Fruit fly (Drosophila melanogaster) whole organism, embryonic: ENCODE results near the gene CG7379.
A peak's percentile ranks its signal among the peaks of the same experiment; 100 is the strongest.

Experiments
- Asciz ChIP-seq: fragments of 200-800 bp; sonication (Bioruptor generic); optimal IDR thresholded peaks from 2 replicates; lab custom pipeline; 2017; ENCODE audit warnings: missing biosample characterization, mild to moderate bottlenecking, missing genetic modification characterization, missing genetic modification reagents
- CG10267 ChIP-seq: fragments of 200-800 bp; sonication (Bioruptor generic); optimal IDR thresholded peaks from 2 replicates; lab custom pipeline; 2018; ENCODE audit warnings: missing biosample characterization, mild to moderate bottlenecking, missing genetic modification characterization, moderate library complexity
- CG10431 ChIP-seq: fragments of 200-800 bp; sonication (Bioruptor generic); optimal IDR thresholded peaks from 3 replicates; lab custom pipeline; 2018; ENCODE audit warnings: missing biosample characterization, mild to moderate bottlenecking, missing genetic modification characterization
- CG11723 ChIP-seq: fragments of 200-800 bp; sonication (Bioruptor generic); optimal IDR thresholded peaks from 2 replicates; lab custom pipeline; 2017; ENCODE audit warnings: missing biosample characterization, mild to moderate bottlenecking, missing genetic modification characterization
- CG12071 ChIP-seq: fragments of 200-800 bp; sonication (Bioruptor generic); optimal IDR thresholded peaks from 3 replicates; lab custom pipeline; 2018; ENCODE audit warnings: missing biosample characterization, mild to moderate bottlenecking, missing genetic modification characterization
- CG12155 ChIP-seq: fragments of 200-800 bp; sonication (Bioruptor generic); optimal IDR thresholded peaks from 3 replicates; lab custom pipeline; 2016; ENCODE audit warnings: missing biosample characterization, missing genetic modification characterization
- CG1233 ChIP-seq: fragments of 200-800 bp; sonication (Bioruptor generic); optimal IDR thresholded peaks from 4 replicates; lab custom pipeline; 2018; ENCODE audit warnings: missing biosample characterization, mild to moderate bottlenecking, missing genetic modification characterization
- CG12744 ChIP-seq: fragments of 200-800 bp; sonication (Bioruptor generic); optimal IDR thresholded peaks from 2 replicates; lab custom pipeline; 2016; ENCODE audit warnings: missing biosample characterization, missing genetic modification characterization
- CG13123 ChIP-seq: fragments of 200-800 bp; sonication (Bioruptor generic); optimal IDR thresholded peaks from 2 replicates; lab custom pipeline; 2016; ENCODE audit warnings: missing biosample characterization, missing genetic modification characterization
- CG13287 ChIP-seq: fragments of 200-800 bp; sonication (Bioruptor generic); IDR thresholded peaks from 2 replicates; pipeline ENCODE4 v1.3.6; 2022; ENCODE audit warnings: missing biosample characterization, missing genetic modification characterization; ENCODE audit not compliant: partially characterized antibody
- CG13775 ChIP-seq: fragments of 200-800 bp; sonication (Bioruptor generic); optimal IDR thresholded peaks from 3 replicates; lab custom pipeline; 2017; ENCODE audit warnings: missing biosample characterization, mild to moderate bottlenecking, missing genetic modification characterization
- CG13894 ChIP-seq: fragments of 200-800 bp; sonication (Bioruptor generic); optimal IDR thresholded peaks from 3 replicates; lab custom pipeline; 2018; ENCODE audit warnings: missing biosample characterization, mild to moderate bottlenecking, missing genetic modification characterization, moderate library complexity
- CG1529 ChIP-seq: fragments of 200-800 bp; sonication (Bioruptor generic); optimal IDR thresholded peaks from 3 replicates; lab custom pipeline; 2018; ENCODE audit warnings: missing biosample characterization, missing genetic modification characterization
- CG1647 ChIP-seq: fragments of 200-800 bp; sonication (Bioruptor generic); optimal IDR thresholded peaks from 3 replicates; lab custom pipeline; 2016; ENCODE audit warnings: missing biosample characterization, missing genetic modification characterization
- CG16815 ChIP-seq: fragments of 200-800 bp; sonication (Bioruptor generic); optimal IDR thresholded peaks from 3 replicates; lab custom pipeline; 2017; ENCODE audit warnings: missing biosample characterization, mild to moderate bottlenecking, missing genetic modification characterization
- CG16863 ChIP-seq: fragments of 200-800 bp; sonication (Bioruptor generic); optimal IDR thresholded peaks from 3 replicates; lab custom pipeline; 2016; ENCODE audit warnings: missing biosample characterization, missing genetic modification characterization
- CG2199 ChIP-seq: fragments of 200-800 bp; sonication (Bioruptor generic); IDR thresholded peaks from 3 replicates; pipeline ENCODE4 v1.3.6; 2022; ENCODE audit warnings: missing biosample characterization, missing genetic modification characterization
- CG2202 ChIP-seq: fragments of 200-800 bp; sonication (Bioruptor generic); optimal IDR thresholded peaks from 2 replicates; lab custom pipeline; 2018; ENCODE audit warnings: missing biosample characterization, mild to moderate bottlenecking, missing genetic modification characterization
- CG3281 ChIP-seq: fragments of 200-800 bp; sonication (Bioruptor generic); optimal IDR thresholded peaks from 3 replicates; lab custom pipeline; 2017; ENCODE audit warnings: missing biosample characterization, mild to moderate bottlenecking, missing genetic modification characterization
- CG3838 ChIP-seq: fragments of 200-800 bp; sonication (Bioruptor generic); optimal IDR thresholded peaks from 3 replicates; lab custom pipeline; 2016; ENCODE audit warnings: missing biosample characterization, missing genetic modification characterization
- CG3847 ChIP-seq: fragments of 200-800 bp; sonication (Bioruptor generic); IDR thresholded peaks from 2 replicates; pipeline ENCODE4 v1.3.6; 2022; ENCODE audit warnings: missing biosample characterization, missing genetic modification characterization
- CG4730 ChIP-seq: fragments of 200-800 bp; sonication (Bioruptor generic); IDR thresholded peaks from 2 replicates; pipeline ENCODE4 v1.3.6; 2022; ENCODE audit warnings: missing biosample characterization, missing genetic modification characterization
- CG6813 ChIP-seq: fragments of 200-800 bp; sonication (Bioruptor generic); optimal IDR thresholded peaks from 2 replicates; lab custom pipeline; 2017; ENCODE audit warnings: missing biosample characterization, missing genetic modification characterization, mild to moderate bottlenecking, moderate library complexity, missing genetic modification reagents
- CG8089 ChIP-seq: fragments of 200-800 bp; sonication (Bioruptor generic); optimal IDR thresholded peaks from 3 replicates; lab custom pipeline; 2016; ENCODE audit warnings: missing biosample characterization, missing genetic modification characterization
- Deaf1 ChIP-seq: fragments of 200-800 bp; optimal IDR thresholded peaks from 3 replicates; lab custom pipeline; 2019; ENCODE audit warnings: missing biosample characterization, mild to moderate bottlenecking, missing genetic modification characterization, moderate library complexity
- Dfd ChIP-seq, 2 experiments: fragments of >200 bp; optimal IDR thresholded peaks; 2 replicates each; lab custom pipeline; 2017; ENCODE audit warnings: missing biosample characterization in 2 of 2, missing genetic modification characterization in 2 of 2
- Fer1 ChIP-seq: fragments of 200-800 bp; sonication (Bioruptor generic); optimal IDR thresholded peaks from 2 replicates; lab custom pipeline; 2017; ENCODE audit warnings: missing biosample characterization, mild to moderate bottlenecking, missing genetic modification characterization
- HLH54F ChIP-seq: fragments of 200-800 bp; sonication (Bioruptor generic); optimal IDR thresholded peaks from 3 replicates; lab custom pipeline; 2016; ENCODE audit warnings: missing biosample characterization, missing genetic modification characterization
- Kr ChIP-seq: fragments of 200-800 bp; sonication (Bioruptor generic); optimal IDR thresholded peaks from 2 replicates; lab custom pipeline; 2017; ENCODE audit warnings: missing biosample characterization, mild to moderate bottlenecking, missing genetic modification characterization
- Vsx1 ChIP-seq: fragments of 200-800 bp; sonication (Bioruptor generic); optimal IDR thresholded peaks from 2 replicates; lab custom pipeline; 2017; ENCODE audit warnings: missing biosample characterization, mild to moderate bottlenecking, missing genetic modification characterization, missing genetic modification reagents
- abd-A ChIP-seq: fragments of 200-800 bp; sonication (Bioruptor generic); optimal IDR thresholded peaks from 3 replicates; lab custom pipeline; 2019; ENCODE audit warnings: missing biosample characterization, mild to moderate bottlenecking, missing genetic modification characterization, moderate library complexity
- amos ChIP-seq: fragments of 200-800 bp; sonication (Bioruptor generic); IDR thresholded peaks from 2 replicates; pipeline ENCODE4 v1.3.6; 2022; ENCODE audit warnings: missing biosample characterization, missing genetic modification characterization; ENCODE audit not compliant: partially characterized antibody
- bcd ChIP-seq: fragments of 200-800 bp; sonication (Bioruptor generic); optimal IDR thresholded peaks from 2 replicates; lab custom pipeline; 2017; ENCODE audit warnings: missing biosample characterization, mild to moderate bottlenecking, missing genetic modification characterization
- btn ChIP-seq: fragments of 200-800 bp; sonication (Bioruptor generic); optimal IDR thresholded peaks from 2 replicates; lab custom pipeline; 2016; ENCODE audit warnings: missing biosample characterization, missing genetic modification characterization
- cg ChIP-seq: fragments of 200-800 bp; sonication (Bioruptor generic); optimal IDR thresholded peaks from 3 replicates; lab custom pipeline; 2019; ENCODE audit warnings: missing biosample characterization, mild to moderate bottlenecking, missing genetic modification characterization, moderate library complexity
- chinmo ChIP-seq: fragments of 200-800 bp; sonication (Bioruptor generic); IDR thresholded peaks from 4 replicates; pipeline ENCODE4 v1.3.6; 2022; ENCODE audit warnings: missing biosample characterization, missing genetic modification characterization; ENCODE audit not compliant: partially characterized antibody
- dmrt99B ChIP-seq: fragments of 200-800 bp; sonication (Bioruptor generic); optimal IDR thresholded peaks from 2 replicates; lab custom pipeline; 2018; ENCODE audit warnings: missing biosample characterization, mild to moderate bottlenecking, missing genetic modification characterization, moderate library complexity
- gem ChIP-seq: fragments of 200-800 bp; sonication (Bioruptor generic); optimal IDR thresholded peaks from 2 replicates; lab custom pipeline; 2019; ENCODE audit warnings: missing biosample characterization, mild to moderate bottlenecking, missing genetic modification characterization, moderate library complexity
- gro ChIP-seq: fragments of 200-800 bp; sonication (Bioruptor generic); optimal IDR thresholded peaks from 2 replicates; lab custom pipeline; 2016; ENCODE audit warnings: missing biosample characterization, missing genetic modification characterization
- gsb-n ChIP-seq: fragments of 200-800 bp; sonication (Bioruptor generic); optimal IDR thresholded peaks from 3 replicates; lab custom pipeline; 2018; ENCODE audit warnings: missing biosample characterization, mild to moderate bottlenecking, missing genetic modification characterization
- lmd ChIP-seq: fragments of 200-800 bp; sonication (Bioruptor generic); IDR thresholded peaks from 2 replicates; pipeline ENCODE4 v1.3.6; 2022; ENCODE audit warnings: missing biosample characterization, missing genetic modification characterization
- nom ChIP-seq: fragments of 200-800 bp; sonication (Bioruptor generic); optimal IDR thresholded peaks from 2 replicates; lab custom pipeline; 2017; ENCODE audit warnings: missing biosample characterization, missing genetic modification characterization, mild to moderate bottlenecking, moderate library complexity, missing genetic modification reagents
- pb ChIP-seq: fragments of 200-800 bp; sonication (Bioruptor generic); optimal IDR thresholded peaks from 3 replicates; lab custom pipeline; 2016; ENCODE audit warnings: missing biosample characterization, missing genetic modification characterization
- pho ChIP-seq: fragments of 200-800 bp; sonication (Bioruptor generic); optimal IDR thresholded peaks from 2 replicates; lab custom pipeline; 2016; ENCODE audit warnings: missing biosample characterization, missing genetic modification characterization
- pita ChIP-seq: fragments of 200-800 bp; sonication (Bioruptor generic); optimal IDR thresholded peaks from 2 replicates; lab custom pipeline; 2017; ENCODE audit warnings: missing biosample characterization, mild to moderate bottlenecking, missing genetic modification characterization
- prd ChIP-seq, 3 experiments: fragments of >200 bp in 2 of 3; fragments of 200-800 bp in 1 of 3; sonication (Bioruptor generic) in 1 of 3; optimal IDR thresholded peaks in 2 of 3; IDR thresholded peaks in 1 of 3; 2 replicates in 2 of 3; 3 replicates in 1 of 3; pipeline versions ENCODE4 v1.3.6 to Lab custom; 2017 to 2022; ENCODE audit warnings: missing biosample characterization in 1 of 3, missing genetic modification characterization in 1 of 3
- ranshi ChIP-seq: fragments of 200-800 bp; sonication (Bioruptor generic); IDR thresholded peaks from 2 replicates; pipeline ENCODE4 v1.3.6; 2022; ENCODE audit warnings: missing biosample characterization, missing genetic modification characterization
- wdn ChIP-seq: fragments of 200-800 bp; sonication (Bioruptor generic); IDR thresholded peaks from 2 replicates; pipeline ENCODE4 v1.3.6; 2022; ENCODE audit warnings: missing biosample characterization, missing genetic modification characterization
- zfh1 ChIP-seq: fragments of 200-800 bp; sonication (Bioruptor generic); IDR thresholded peaks from 3 replicates; pipeline ENCODE4 v1.3.6; 2022; ENCODE audit warnings: missing biosample characterization, missing genetic modification characterization

Gene CG7379

DNA sequence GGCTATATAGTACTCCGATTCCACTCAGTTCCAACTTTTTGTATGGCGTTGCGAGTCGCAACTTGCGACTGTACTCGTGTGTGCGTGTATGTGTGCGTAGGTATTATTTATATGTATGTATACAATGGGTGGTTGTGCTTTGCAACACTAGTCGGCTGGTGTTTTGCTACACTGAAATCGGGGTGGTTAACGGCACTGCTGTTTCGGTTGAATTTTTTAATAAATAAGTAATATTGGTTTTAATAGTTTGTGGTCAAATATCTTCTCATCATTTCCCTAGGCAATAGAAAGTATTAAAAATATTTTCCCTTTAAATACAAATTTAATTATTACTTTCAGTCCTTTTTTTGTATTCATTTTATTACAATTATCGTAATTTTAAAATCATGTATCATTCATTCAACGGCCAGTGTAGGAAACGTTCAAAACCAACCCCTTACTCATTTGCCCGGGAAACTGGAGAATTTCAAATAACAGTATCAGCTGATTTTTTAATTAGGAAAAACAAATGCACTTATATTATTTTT lies at the start of gene CG7379 (continued):
- TF ChIP-seq CG1647 (GFP tag; lab: Kevin White, UChicago) (peak; percentile 87), CG10267 (tag; lab: Kevin White, UChicago) (peak; percentile 100), gsb-n (tag; lab: Kevin White, UChicago) (no peak), Fer1 (peak; percentile 80), chinmo (no peak), CG4730 (peak; percentile 62), CG16863 (GFP tag; lab: Kevin White, UChicago) (peak; percentile 77), CG6813 (GFP tag; lab: Kevin White, UChicago) (no peak), pita (GFP tag; lab: Kevin White, UChicago) (no peak), pho (GFP tag; lab: Kevin White, UChicago) (peak; percentile 88), CG11723 (GFP tag; lab: Kevin White, UChicago) (peak; percentile 74), CG2199 (GFP tag; lab: Robert Waterston, UW) (peak; percentile 62; the same call in 1 of the 3 replicates), amos (GFP tag; lab: Robert Waterston, UW) (no peak), gem (peak; percentile 68), CG16815 (GFP tag; lab: Kevin White, UChicago) (peak; percentile 91), HLH54F (GFP tag; lab: Kevin White, UChicago) (peak; percentile 94), CG12071 (GFP tag; lab: Kevin White, UChicago) (peak; percentile 13), prd (optimal IDR thresholded peaks at IDR 0.05; lab: Kevin White, UChicago) (no peak), prd (GFP tag; IDR thresholded peaks at IDR 0.05; lab: Robert Waterston, UW) (peak; percentile 74), CG1233 (peak; percentile 78), CG13287 (GFP tag; lab: Robert Waterston, UW) (no peak; the same call in 1 of the 2 replicates), dmrt99B (tag; lab: Kevin White, UChicago) (peak; percentile 64), pb (peak; percentile 58), lmd (GFP tag; lab: Robert Waterston, UW) (peak; percentile 81), ranshi (GFP tag; lab: Robert Waterston, UW) (peak; percentile 79; the same call in 1 of the 2 replicates), bcd (GFP tag; lab: Kevin White, UChicago) (peak; percentile 85), CG3847 (peak; percentile 95), Deaf1 (tag; lab: Kevin White, UChicago) (peak; percentile 52), abd-A (tag; lab: Kevin White, UChicago) (no peak), Kr (no peak), cg (GFP tag; lab: Kevin White, UChicago) (peak; percentile 95), btn (GFP tag; lab: Kevin White, UChicago) (no peak), CG2202 (tag; lab: Kevin White, UChicago) (peak; percentile 45), nom (peak; percentile 79), CG13123 (GFP tag; lab: Kevin White, UChicago) (peak; percentile 51), wdn (GFP tag; lab: Robert Waterston, UW) (peak; percentile 28; the same call in 1 of the 2 replicates), CG1529 (GFP tag; lab: Kevin White, UChicago) (peak; percentile 41), zfh1 (GFP tag; lab: Robert Waterston, UW) (peak; percentile 88), CG10431 (GFP tag; lab: Kevin White, UChicago) (peak; percentile 76), gro (peak; percentile 83), CG13894 (tag; lab: Kevin White, UChicago) (peak; percentile 77), CG3838 (GFP tag; lab: Kevin White, UChicago) (peak; percentile 42), CG8089 (GFP tag; lab: Kevin White, UChicago) (peak; percentile 70), Vsx1 (peak; percentile 59), CG12744 (GFP tag; lab: Kevin White, UChicago) (peak; percentile 67), Asciz (peak; percentile 59), CG12155 (GFP tag; lab: Kevin White, UChicago) (peak; percentile 89), Dfd (GFP tag; optimal IDR thresholded peaks at IDR 0.05; lab: Kevin White, UChicago) (no peak), CG13775 (GFP tag; lab: Kevin White, UChicago) (peak; percentile 75), CG3281 (peak; percentile 83)
